Worm (Caenorhabditis elegans): ENCODE data around the gene ubc-6.

DNA sequence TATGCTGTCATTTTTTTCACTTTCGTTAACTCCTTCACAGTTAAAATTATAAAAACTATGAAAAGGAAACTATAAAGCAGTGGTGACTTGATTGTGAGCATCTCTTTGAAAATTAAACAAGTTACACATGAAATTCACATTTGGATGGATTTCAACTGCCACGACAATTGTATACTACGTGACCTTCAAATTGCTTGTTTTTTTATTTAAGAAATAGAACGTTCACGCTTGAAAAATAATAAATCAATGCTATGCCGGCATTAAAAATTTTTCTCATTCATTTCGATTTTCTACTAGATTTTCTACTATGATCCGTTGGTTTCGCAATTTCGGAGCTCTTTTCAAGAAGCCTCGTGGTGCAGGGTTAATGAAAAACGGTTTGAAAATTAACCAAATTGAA, 46.5 kb downstream of the ubc-6 start, which contains the start of the genes ZK1290.7 and rnh-1.1:
- no peak for TF ChIP-seq hlh-1 (tag; optimal IDR thresholded peaks at IDR 0.05)
- no peak for TF ChIP-seq ceh-43 (GFP tag; optimal IDR thresholded peaks at IDR 0.05)
- TF ChIP-seq lin-13 (tag; optimal IDR thresholded peaks at IDR 0.05): no peak
- TF ChIP-seq M03D4.4 (tag; optimal IDR thresholded peaks at IDR 0.05): no peak
- TF ChIP-seq nhr-12 (tag; optimal IDR thresholded peaks at IDR 0.05): no peak
- no peak for TF ChIP-seq flh-1 (GFP tag; optimal IDR thresholded peaks at IDR 0.05)
- TF ChIP-seq drap-1 (GFP tag; optimal IDR thresholded peaks at IDR 0.05): no peak
- TF ChIP-seq lin-32 (GFP tag; optimal IDR thresholded peaks at IDR 0.05): no peak
- TF ChIP-seq unc-120 (tag; optimal IDR thresholded peaks at IDR 0.05; ENCODE audit: poor library complexity, severe bottlenecking): no peak
- no peak for TF ChIP-seq snpc-4 (tag; optimal IDR thresholded peaks at IDR 0.05)
- no peak for TF ChIP-seq unc-62 (GFP tag; optimal IDR thresholded peaks at IDR 0.05)
